Fruit fly (Drosophila melanogaster) whole organism, embryonic: ENCODE results near the gene Atat.

Source experiments
- Atf3 ChIP-seq: fragments of 200-800 bp; sonication (Bioruptor generic); optimal IDR thresholded peaks from 3 replicates; lab custom pipeline; 2016; ENCODE audit warnings: missing biosample characterization, missing genetic modification characterization
- Bdp1 ChIP-seq: fragments of 200-800 bp; sonication (Bioruptor generic); optimal IDR thresholded peaks from 3 replicates; lab custom pipeline; 2016; ENCODE audit warnings: missing biosample characterization, missing genetic modification characterization
- CG11398 ChIP-seq: fragments of 200-800 bp; sonication (Bioruptor generic); optimal IDR thresholded peaks from 2 replicates; lab custom pipeline; 2016; ENCODE audit warnings: missing biosample characterization, missing genetic modification characterization
- CG11723 ChIP-seq: fragments of 200-800 bp; sonication (Bioruptor generic); optimal IDR thresholded peaks from 2 replicates; lab custom pipeline; 2017; ENCODE audit warnings: missing biosample characterization, mild to moderate bottlenecking, missing genetic modification characterization
- CG12219 ChIP-seq: fragments of 200-800 bp; sonication (Bioruptor generic); optimal IDR thresholded peaks from 3 replicates; lab custom pipeline; 2018; ENCODE audit warnings: missing biosample characterization, mild to moderate bottlenecking, missing genetic modification characterization
- CG12236 ChIP-seq: fragments of 200-800 bp; sonication (Bioruptor generic); optimal IDR thresholded peaks from 2 replicates; lab custom pipeline; 2016; ENCODE audit warnings: missing biosample characterization, missing genetic modification characterization
- CG12659 ChIP-seq: fragments of 200-800 bp; sonication (Bioruptor generic); optimal IDR thresholded peaks from 3 replicates; lab custom pipeline; 2017; ENCODE audit warnings: mild to moderate bottlenecking, missing biosample characterization, missing genetic modification reagents, missing genetic modification characterization
- CG1602 ChIP-seq: fragments of 200-800 bp; sonication (Bioruptor generic); optimal IDR thresholded peaks from 3 replicates; lab custom pipeline; 2016; ENCODE audit warnings: missing biosample characterization, missing genetic modification characterization
- CG17385 ChIP-seq: fragments of 200-800 bp; sonication (Bioruptor generic); optimal IDR thresholded peaks from 3 replicates; lab custom pipeline; 2018; ENCODE audit warnings: missing biosample characterization, mild to moderate bottlenecking, missing genetic modification characterization
- CG17568 ChIP-seq: fragments of 200-800 bp; sonication (Bioruptor generic); optimal IDR thresholded peaks from 2 replicates; lab custom pipeline; 2018; ENCODE audit warnings: missing biosample characterization, mild to moderate bottlenecking, missing genetic modification characterization, moderate library complexity
- CG18262 ChIP-seq: fragments of 200-800 bp; optimal IDR thresholded peaks from 3 replicates; lab custom pipeline; 2019; ENCODE audit warnings: missing biosample characterization, mild to moderate bottlenecking, missing genetic modification characterization, moderate library complexity
- CG2202 ChIP-seq: fragments of 200-800 bp; sonication (Bioruptor generic); optimal IDR thresholded peaks from 2 replicates; lab custom pipeline; 2018; ENCODE audit warnings: missing biosample characterization, mild to moderate bottlenecking, missing genetic modification characterization
- CG2712 ChIP-seq: fragments of 200-800 bp; optimal IDR thresholded peaks from 3 replicates; lab custom pipeline; 2019; ENCODE audit warnings: missing biosample characterization, mild to moderate bottlenecking, missing genetic modification characterization, moderate library complexity
- CG30403 ChIP-seq: fragments of 200-800 bp; sonication (Bioruptor generic); optimal IDR thresholded peaks from 3 replicates; lab custom pipeline; 2016; ENCODE audit warnings: missing biosample characterization, missing genetic modification characterization
- CG31441 ChIP-seq: fragments of 200-800 bp; sonication (Bioruptor generic); IDR thresholded peaks from 2 replicates; pipeline ENCODE4 v1.3.6; 2022; ENCODE audit warnings: missing biosample characterization, missing genetic modification characterization
- CG3281 ChIP-seq: fragments of 200-800 bp; sonication (Bioruptor generic); optimal IDR thresholded peaks from 3 replicates; lab custom pipeline; 2017; ENCODE audit warnings: missing biosample characterization, mild to moderate bottlenecking, missing genetic modification characterization
- CG3838 ChIP-seq: fragments of 200-800 bp; sonication (Bioruptor generic); optimal IDR thresholded peaks from 3 replicates; lab custom pipeline; 2016; ENCODE audit warnings: missing biosample characterization, missing genetic modification characterization
- CG3995 ChIP-seq: fragments of 200-800 bp; sonication (Bioruptor generic); optimal IDR thresholded peaks from 3 replicates; lab custom pipeline; 2016; ENCODE audit warnings: missing biosample characterization, missing genetic modification characterization
- CG6765 ChIP-seq: fragments of 200-800 bp; sonication (Bioruptor generic); optimal IDR thresholded peaks from 3 replicates; lab custom pipeline; 2017; ENCODE audit warnings: missing biosample characterization, mild to moderate bottlenecking, missing genetic modification characterization
- CG7556 ChIP-seq: fragments of 200-800 bp; sonication (Bioruptor generic); optimal IDR thresholded peaks from 2 replicates; lab custom pipeline; 2017; ENCODE audit warnings: missing biosample characterization, mild to moderate bottlenecking, missing genetic modification characterization
- CG7928 ChIP-seq: fragments of 200-800 bp; sonication (Bioruptor generic); optimal IDR thresholded peaks from 2 replicates; lab custom pipeline; 2017; ENCODE audit warnings: missing biosample characterization, mild to moderate bottlenecking, missing genetic modification characterization
- CG7987 ChIP-seq: fragments of 200-800 bp; sonication (Bioruptor generic); optimal IDR thresholded peaks from 2 replicates; lab custom pipeline; 2018; ENCODE audit warnings: missing biosample characterization, mild to moderate bottlenecking, missing genetic modification characterization, moderate library complexity
- CG8924 ChIP-seq: fragments of 200-800 bp; optimal IDR thresholded peaks from 3 replicates; lab custom pipeline; 2019; ENCODE audit warnings: missing biosample characterization, mild to moderate bottlenecking, missing genetic modification characterization, moderate library complexity
- CTCF ChIP-seq: fragments of 200-800 bp; sonication (Bioruptor generic); optimal IDR thresholded peaks from 2 replicates; lab custom pipeline; 2017; ENCODE audit warnings: missing biosample characterization, mild to moderate bottlenecking, missing genetic modification characterization, moderate library complexity
- Camta ChIP-seq: fragments of 200-800 bp; sonication (Bioruptor generic); optimal IDR thresholded peaks from 2 replicates; lab custom pipeline; 2016; ENCODE audit warnings: missing biosample characterization, missing genetic modification characterization
- D19A ChIP-seq: fragments of 200-800 bp; optimal IDR thresholded peaks from 3 replicates; lab custom pipeline; 2019; ENCODE audit warnings: missing biosample characterization, mild to moderate bottlenecking, missing genetic modification characterization, moderate library complexity
- Dbx ChIP-seq: fragments of 200-800 bp; sonication (Bioruptor generic); IDR thresholded peaks from 3 replicates; pipeline ENCODE4 v1.3.6; 2022; ENCODE audit warnings: missing biosample characterization, missing genetic modification characterization
- Dip3 ChIP-seq: fragments of 200-800 bp; sonication (Bioruptor generic); optimal IDR thresholded peaks from 3 replicates; lab custom pipeline; 2016; ENCODE audit warnings: missing biosample characterization, missing genetic modification characterization
- Ets97D ChIP-seq: fragments of 200-800 bp; sonication (Bioruptor generic); optimal IDR thresholded peaks from 3 replicates; lab custom pipeline; 2016; ENCODE audit warnings: missing biosample characterization, missing genetic modification characterization
- Fer1 ChIP-seq: fragments of 200-800 bp; sonication (Bioruptor generic); optimal IDR thresholded peaks from 2 replicates; lab custom pipeline; 2017; ENCODE audit warnings: missing biosample characterization, mild to moderate bottlenecking, missing genetic modification characterization
- HLH54F ChIP-seq: fragments of 200-800 bp; sonication (Bioruptor generic); optimal IDR thresholded peaks from 3 replicates; lab custom pipeline; 2016; ENCODE audit warnings: missing biosample characterization, missing genetic modification characterization
- HmgZ ChIP-seq: fragments of 200-800 bp; sonication (Bioruptor generic); optimal IDR thresholded peaks from 2 replicates; lab custom pipeline; 2018; ENCODE audit warnings: missing biosample characterization, mild to moderate bottlenecking, missing genetic modification characterization
- Hmr ChIP-seq: fragments of 200-800 bp; sonication (Bioruptor generic); optimal IDR thresholded peaks from 3 replicates; lab custom pipeline; 2017; ENCODE audit warnings: mild to moderate bottlenecking, missing biosample characterization, missing genetic modification reagents, missing genetic modification characterization
- NFAT ChIP-seq: fragments of 200-800 bp; sonication (Bioruptor generic); IDR thresholded peaks from 2 replicates; pipeline ENCODE4 v1.3.6; 2022; ENCODE audit warnings: missing biosample characterization, missing genetic modification characterization
- Sin3A ChIP-seq: fragments of >200 bp; optimal IDR thresholded peaks from 2 replicates; lab custom pipeline; 2018
- Xbp1 ChIP-seq: fragments of 200-800 bp; sonication (Bioruptor generic); optimal IDR thresholded peaks from 3 replicates; lab custom pipeline; 2016; ENCODE audit warnings: missing biosample characterization, mild to moderate bottlenecking, missing genetic modification characterization
- al ChIP-seq: fragments of 200-800 bp; sonication (Bioruptor generic); IDR thresholded peaks from 2 replicates; pipeline ENCODE4 v1.3.6; 2022; ENCODE audit warnings: missing biosample characterization, missing genetic modification characterization
- bowl ChIP-seq: fragments of 200-800 bp; sonication (Bioruptor generic); IDR thresholded peaks from 2 replicates; pipeline ENCODE4 v1.3.6; 2022; ENCODE audit warnings: missing biosample characterization, missing genetic modification characterization
- chinmo ChIP-seq: fragments of 200-800 bp; sonication (Bioruptor generic); IDR thresholded peaks from 4 replicates; pipeline ENCODE4 v1.3.6; 2022; ENCODE audit warnings: missing biosample characterization, missing genetic modification characterization; ENCODE audit not compliant: partially characterized antibody
- crp ChIP-seq, 2 experiments: fragments of 200-800 bp; sonication (Bioruptor generic); optimal IDR thresholded peaks; 2 replicates in 1 of 2; 3 replicates in 1 of 2; lab custom pipeline; 2017; ENCODE audit warnings: missing biosample characterization in 2 of 2, missing genetic modification characterization in 2 of 2, mild to moderate bottlenecking in 1 of 2, moderate library complexity in 1 of 2
- disco-r ChIP-seq: fragments of 200-800 bp; sonication (Bioruptor generic); optimal IDR thresholded peaks from 2 replicates; lab custom pipeline; 2016; ENCODE audit warnings: missing biosample characterization, missing genetic modification characterization
- gcm ChIP-seq: fragments of 200-800 bp; sonication (Bioruptor generic); optimal IDR thresholded peaks from 2 replicates; lab custom pipeline; 2019; ENCODE audit warnings: missing biosample characterization, mild to moderate bottlenecking, missing genetic modification characterization, moderate library complexity
- gcm2 ChIP-seq: fragments of 200-800 bp; sonication (Bioruptor generic); optimal IDR thresholded peaks from 2 replicates; lab custom pipeline; 2016; ENCODE audit warnings: missing biosample characterization, missing genetic modification characterization
- h ChIP-seq: fragments of >200 bp; optimal IDR thresholded peaks from 2 replicates; lab custom pipeline; 2017
- kah ChIP-seq: fragments of 200-800 bp; sonication (Bioruptor generic); optimal IDR thresholded peaks from 2 replicates; lab custom pipeline; 2018; ENCODE audit warnings: missing biosample characterization, mild to moderate bottlenecking, missing genetic modification characterization
- kay ChIP-seq: fragments of 200-800 bp; sonication (Bioruptor generic); optimal IDR thresholded peaks from 2 replicates; lab custom pipeline; 2016; ENCODE audit warnings: missing biosample characterization, missing genetic modification characterization
- ken ChIP-seq: fragments of 200-800 bp; sonication (Bioruptor generic); IDR thresholded peaks from 3 replicates; pipeline ENCODE4 v1.3.6; 2022; ENCODE audit warnings: missing biosample characterization, missing genetic modification characterization
- klu ChIP-seq: fragments of 200-800 bp; sonication (Bioruptor generic); IDR thresholded peaks from 2 replicates; pipeline ENCODE4 v1.3.6; 2022; ENCODE audit warnings: missing biosample characterization, missing genetic modification characterization
- nau ChIP-seq: fragments of 200-800 bp; sonication (Bioruptor generic); optimal IDR thresholded peaks from 3 replicates; lab custom pipeline; 2017; ENCODE audit warnings: missing biosample characterization, mild to moderate bottlenecking, missing genetic modification characterization, missing genetic modification reagents
- row ChIP-seq: fragments of 200-800 bp; sonication (Bioruptor generic); IDR thresholded peaks from 3 replicates; pipeline ENCODE4 v1.3.6; 2022; ENCODE audit warnings: missing biosample characterization, missing genetic modification characterization
- slp2 ChIP-seq: fragments of 200-800 bp; sonication (Bioruptor generic); optimal IDR thresholded peaks from 2 replicates; lab custom pipeline; 2016; ENCODE audit warnings: missing biosample characterization, missing genetic modification characterization
- tx ChIP-seq: fragments of 200-800 bp; sonication (Bioruptor generic); optimal IDR thresholded peaks from 2 replicates; lab custom pipeline; 2016; ENCODE audit warnings: missing biosample characterization, missing genetic modification characterization
- yki ChIP-seq: fragments of >200 bp; optimal IDR thresholded peaks from 3 replicates; lab custom pipeline; 2018

Atat gene

dm6 chr3L:9446731-9447238 is 20.2 kb upstream of the Atat start, which contains the start of gene CG3529 (continued):
- peak; percentile 3 for TF ChIP-seq gcm (GFP tag; lab: Kevin White, UChicago)
- TF ChIP-seq nau = peak; percentile 7
- no peak for TF ChIP-seq CG7556 (GFP tag; lab: Kevin White, UChicago)
- peak; percentile 49 for TF ChIP-seq CG17385
- TF ChIP-seq CG17568 (GFP tag; lab: Kevin White, UChicago) = peak; percentile 14
- no peak for TF ChIP-seq Dbx
- TF ChIP-seq al (GFP tag; lab: Robert Waterston, UW) = no peak
- no peak for TF ChIP-seq h (lab: Kevin White, UChicago)
- TF ChIP-seq CG12236 (GFP tag; lab: Kevin White, UChicago) = peak; percentile 10
- no peak for TF ChIP-seq Dip3 (GFP tag; lab: Kevin White, UChicago)
- TF ChIP-seq slp2 (GFP tag; lab: Kevin White, UChicago) = peak; percentile 17
- no peak for TF ChIP-seq CG3838 (GFP tag; lab: Kevin White, UChicago)
- TF ChIP-seq Bdp1 (GFP tag; lab: Kevin White, UChicago) = peak; percentile 19
- TF ChIP-seq CG11398 (GFP tag; lab: Kevin White, UChicago) = no peak
- TF ChIP-seq CG30403 (GFP tag; lab: Kevin White, UChicago) = peak; percentile 29
- TF ChIP-seq CG12219 (GFP tag; lab: Kevin White, UChicago) = peak; percentile 4
- TF ChIP-seq Fer1 (GFP tag; lab: Kevin White, UChicago) = peak; percentile 62
- peak; percentile 40; the same call in 1 of the 2 replicates for TF ChIP-seq CG31441
- TF ChIP-seq yki (lab: Kevin White, UChicago) = no peak
- no peak for TF ChIP-seq bowl
- no peak for TF ChIP-seq kay (GFP tag; lab: Kevin White, UChicago)
- TF ChIP-seq CG3281 = peak; percentile 25
- TF ChIP-seq Sin3A (lab: Kevin White, UChicago) = peak; percentile 25
- no peak for TF ChIP-seq tx (GFP tag; lab: Kevin White, UChicago)
- peak; percentile 72 for TF ChIP-seq klu (GFP tag; lab: Robert Waterston, UW)
- peak; percentile 23 for TF ChIP-seq Atf3 (GFP tag; lab: Kevin White, UChicago)
- TF ChIP-seq CG8924 (tag; lab: Kevin White, UChicago) = peak; percentile 59
- TF ChIP-seq NFAT (GFP tag; lab: Robert Waterston, UW) = no peak
- TF ChIP-seq CG11723 = peak; percentile 13
- peak; percentile 5 for TF ChIP-seq HLH54F (GFP tag; lab: Kevin White, UChicago)
- TF ChIP-seq Ets97D (GFP tag; lab: Kevin White, UChicago) = peak; percentile 67
- peak; percentile 57 for TF ChIP-seq CG2712 (tag; lab: Kevin White, UChicago)
- TF ChIP-seq Hmr (GFP tag; lab: Kevin White, UChicago) = peak; percentile 48
- TF ChIP-seq chinmo (GFP tag; lab: Robert Waterston, UW) = peak; percentile 68; the same call in 2 of the 4 replicates
- TF ChIP-seq CG18262 (tag; lab: Kevin White, UChicago) = peak; percentile 18
- peak; percentile 8 for TF ChIP-seq Xbp1 (GFP tag; lab: Kevin White, UChicago)
- TF ChIP-seq row = peak; percentile 75
- TF ChIP-seq ken (GFP tag; lab: Robert Waterston, UW) = no peak
- peak; percentile 59 for TF ChIP-seq CG3995 (GFP tag; lab: Kevin White, UChicago)
- TF ChIP-seq CG6765 = peak; percentile 28
- TF ChIP-seq CG2202 = peak; percentile 16
- peak; percentile 3 for TF ChIP-seq CTCF
- no peak for TF ChIP-seq gcm2 (GFP tag; lab: Kevin White, UChicago)
- peak; percentile 3 for TF ChIP-seq HmgZ (tag; lab: Kevin White, UChicago)
- peak; percentile 44 for TF ChIP-seq kah (GFP tag; lab: Kevin White, UChicago)
- peak; percentile 4 for TF ChIP-seq CG7987
- peak; percentile 5 for TF ChIP-seq CG1602 (GFP tag; lab: Kevin White, UChicago)
- peak; percentile 25 for TF ChIP-seq Camta (GFP tag; lab: Kevin White, UChicago)
- TF ChIP-seq crp (GFP tag; optimal IDR thresholded peaks at IDR 0.05; lab: Kevin White, UChicago) = peak in 1 of 2 experiments; percentile 2
- peak; percentile 39 for TF ChIP-seq disco-r (GFP tag; lab: Kevin White, UChicago)
- peak; percentile 44 for TF ChIP-seq D19A
- peak; percentile 89 for TF ChIP-seq CG7928 (GFP tag; lab: Kevin White, UChicago)
- peak; percentile 70 for TF ChIP-seq CG12659
- TF ChIP-seq, all 482 proteins: peak for 174
